Fruit fly (Drosophila melanogaster) whole organism, adult: ENCODE data around the gene E2f1.

Source experiments
- CG11617 ChIP-seq: fragments of 200-800 bp; sonication (Bioruptor generic); optimal IDR thresholded peaks from 2 replicates; lab custom pipeline; 2017; ENCODE audit warnings: mild to moderate bottlenecking, missing biosample characterization, missing genetic modification reagents, missing genetic modification characterization
- CG12768 ChIP-seq: fragments of 200-800 bp; sonication (Bioruptor generic); optimal IDR thresholded peaks from 2 replicates; lab custom pipeline; 2017; ENCODE audit warnings: missing biosample characterization, missing genetic modification characterization, mild to moderate bottlenecking, moderate library complexity, missing genetic modification reagents
- CG14711 ChIP-seq: fragments of 200-800 bp; sonication (Bioruptor generic); optimal IDR thresholded peaks from 2 replicates; lab custom pipeline; 2018; ENCODE audit warnings: missing biosample characterization, mild to moderate bottlenecking, missing genetic modification characterization, moderate library complexity
- CG1620 ChIP-seq: fragments of 200-800 bp; sonication (Bioruptor generic); optimal IDR thresholded peaks from 2 replicates; lab custom pipeline; 2016; ENCODE audit warnings: missing biosample characterization, missing genetic modification characterization
- CG33017 ChIP-seq: fragments of 200-800 bp; sonication (Bioruptor generic); optimal IDR thresholded peaks from 2 replicates; lab custom pipeline; 2018; ENCODE audit warnings: missing biosample characterization, mild to moderate bottlenecking, missing genetic modification characterization, moderate library complexity
- CG5204 ChIP-seq: fragments of 200-800 bp; sonication (Bioruptor generic); optimal IDR thresholded peaks from 2 replicates; lab custom pipeline; 2016; ENCODE audit warnings: missing biosample characterization, missing genetic modification characterization
- CG7045 ChIP-seq: fragments of 200-800 bp; sonication (Bioruptor generic); optimal IDR thresholded peaks from 2 replicates; lab custom pipeline; 2017; ENCODE audit warnings: missing biosample characterization, mild to moderate bottlenecking, missing genetic modification characterization
- CG7101 ChIP-seq: fragments of 200-800 bp; sonication (Bioruptor generic); optimal IDR thresholded peaks from 2 replicates; lab custom pipeline; 2018; ENCODE audit warnings: missing biosample characterization, mild to moderate bottlenecking, missing genetic modification characterization, moderate library complexity
- Clk ChIP-seq: fragments of 200-800 bp; sonication (Bioruptor generic); optimal IDR thresholded peaks from 2 replicates; lab custom pipeline; 2017; ENCODE audit warnings: missing biosample characterization, missing genetic modification characterization
- Crg-1 ChIP-seq: fragments of 200-800 bp; sonication (Bioruptor generic); optimal IDR thresholded peaks from 2 replicates; lab custom pipeline; 2016; ENCODE audit warnings: missing biosample characterization, missing genetic modification characterization
- Hr96 ChIP-seq: fragments of 200-800 bp; sonication (Bioruptor generic); optimal IDR thresholded peaks from 2 replicates; lab custom pipeline; 2016; ENCODE audit warnings: missing biosample characterization, missing genetic modification characterization
- Mnt ChIP-seq: fragments of 200-800 bp; sonication (Bioruptor generic); optimal IDR thresholded peaks from 2 replicates; lab custom pipeline; 2016; ENCODE audit warnings: missing biosample characterization, mild to moderate bottlenecking, missing genetic modification characterization
- bab1 ChIP-seq: fragments of 200-800 bp; sonication (Bioruptor generic); optimal IDR thresholded peaks from 3 replicates; lab custom pipeline; 2019; ENCODE audit warnings: missing biosample characterization, mild to moderate bottlenecking, missing genetic modification characterization, moderate library complexity
- cic ChIP-seq: fragments of 200-800 bp; sonication (Bioruptor generic); optimal IDR thresholded peaks from 2 replicates; lab custom pipeline; 2017; ENCODE audit warnings: missing biosample characterization, mild to moderate bottlenecking, missing genetic modification characterization, moderate library complexity
- cnc ChIP-seq, 2 experiments: fragments of >200 bp; optimal IDR thresholded peaks; 2 replicates each; lab custom pipeline; 2017
- kay ChIP-seq: fragments of 200-800 bp; sonication (Bioruptor generic); peaks from one replicate; lab custom pipeline; 2016; ENCODE audit warnings: missing biosample characterization, missing genetic modification characterization, borderline replicate concordance
- ovo ChIP-seq: fragments of 200-800 bp; sonication (Bioruptor generic); optimal IDR thresholded peaks from 2 replicates; lab custom pipeline; 2016; ENCODE audit warnings: missing biosample characterization, missing genetic modification characterization
- pad ChIP-seq: fragments of 200-800 bp; sonication (Bioruptor generic); optimal IDR thresholded peaks from 3 replicates; lab custom pipeline; 2017; ENCODE audit warnings: missing biosample characterization, missing genetic modification characterization, mild to moderate bottlenecking, moderate library complexity, missing genetic modification reagents
- tj ChIP-seq: fragments of 200-800 bp; sonication (Bioruptor generic); optimal IDR thresholded peaks from 3 replicates; lab custom pipeline; 2017; ENCODE audit warnings: missing biosample characterization, mild to moderate bottlenecking, missing genetic modification characterization, moderate library complexity
- toe ChIP-seq: fragments of 200-800 bp; sonication (Bioruptor generic); optimal IDR thresholded peaks from 2 replicates; lab custom pipeline; 2016; ENCODE audit warnings: missing biosample characterization, missing genetic modification characterization

E2f1 gene

DNA sequence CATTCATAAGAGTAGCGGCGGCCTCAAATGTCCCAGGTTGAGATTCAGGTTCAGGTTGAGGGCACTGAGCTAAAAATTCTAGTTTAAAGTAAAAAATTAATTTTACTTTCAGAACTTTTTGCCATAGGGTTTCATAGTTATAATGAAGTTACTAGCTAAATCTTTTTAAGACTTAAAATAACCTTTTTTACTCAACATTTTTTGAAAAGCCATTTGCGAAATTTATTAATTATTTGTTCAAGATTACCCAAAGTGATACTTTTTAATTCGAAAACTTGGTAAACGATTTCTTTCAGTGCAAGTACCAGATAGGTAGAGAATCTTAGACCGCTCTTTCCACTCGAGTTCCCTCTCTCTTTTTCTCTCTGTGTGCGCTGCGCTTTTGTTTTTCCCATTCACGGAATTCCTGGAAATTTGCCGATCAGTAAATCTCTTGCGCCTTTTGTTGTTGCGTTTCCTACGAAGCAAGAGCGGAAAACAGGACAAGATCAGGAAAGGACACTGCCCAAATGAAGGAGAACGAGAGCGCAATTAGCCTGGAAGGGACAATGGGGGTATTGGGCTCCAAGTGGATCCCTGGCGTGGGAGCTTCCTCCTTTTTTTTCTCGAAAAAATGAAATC, 19.0 kb downstream of the E2f1 start:
- no peak for TF ChIP-seq Clk (GFP tag; lab: Kevin White, UChicago)
- no peak for TF ChIP-seq CG7045
- TF ChIP-seq Crg-1 (GFP tag; lab: Kevin White, UChicago), result no peak
- no peak for TF ChIP-seq pad (GFP tag; lab: Kevin White, UChicago)
- no peak for TF ChIP-seq tj
- no peak for TF ChIP-seq CG1620 (GFP tag; lab: Kevin White, UChicago)
- no peak for TF ChIP-seq Hr96 (GFP tag; lab: Kevin White, UChicago)
- no peak for TF ChIP-seq Mnt (GFP tag; lab: Kevin White, UChicago)
- no peak for TF ChIP-seq cnc (optimal IDR thresholded peaks at IDR 0.05; lab: Kevin White, UChicago)
- TF ChIP-seq CG5204 (GFP tag; lab: Kevin White, UChicago), result no peak
- TF ChIP-seq ovo, result no peak
- no peak for TF ChIP-seq kay (GFP tag; lab: Kevin White, UChicago)
- no peak for TF ChIP-seq CG11617
- no peak for TF ChIP-seq CG33017 (tag; lab: Kevin White, UChicago)
- no peak for TF ChIP-seq cic (GFP tag; lab: Kevin White, UChicago)
- no peak for TF ChIP-seq bab1 (GFP tag; lab: Kevin White, UChicago)
- TF ChIP-seq toe (GFP tag; lab: Kevin White, UChicago), result no peak

DNA sequence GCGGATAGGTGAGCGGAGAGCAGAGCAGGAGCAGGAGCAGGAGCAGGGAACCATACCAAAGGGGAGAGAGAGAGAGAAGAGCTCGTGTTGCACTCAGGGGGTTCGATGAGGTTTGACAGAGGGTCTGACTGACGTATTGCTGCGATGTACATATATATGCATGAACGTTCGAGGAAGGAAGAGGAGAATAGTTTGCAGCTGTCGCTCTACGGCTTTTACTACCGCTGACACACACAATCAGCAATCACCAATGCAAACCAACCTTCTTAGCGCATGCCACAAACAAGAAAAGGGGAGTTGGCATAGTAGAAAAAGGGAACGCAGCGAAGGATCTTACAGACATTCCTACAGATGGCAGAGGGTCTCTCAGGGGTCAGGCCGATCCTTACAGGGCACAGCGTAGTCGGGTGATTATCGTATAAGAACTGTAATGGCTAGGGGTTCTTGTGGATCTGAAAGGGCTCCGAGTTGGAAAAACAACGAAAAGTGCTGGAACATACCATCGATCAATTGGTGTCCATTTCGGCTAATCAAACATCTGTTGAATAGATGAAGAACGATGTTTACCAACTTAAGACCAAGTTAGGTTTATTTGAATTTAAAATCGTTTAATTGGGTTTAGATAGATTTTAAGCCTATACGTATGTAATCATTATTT, 20.2 kb downstream of the E2f1 start:
- TF ChIP-seq bab1 (GFP tag; lab: Kevin White, UChicago), result no peak
- no peak for TF ChIP-seq cic (GFP tag; lab: Kevin White, UChicago)
- TF ChIP-seq CG1620 (GFP tag; lab: Kevin White, UChicago), result no peak
- no peak for TF ChIP-seq CG33017 (tag; lab: Kevin White, UChicago)
- TF ChIP-seq CG12768 (GFP tag; lab: Kevin White, UChicago), result no peak
- no peak for TF ChIP-seq Hr96 (GFP tag; lab: Kevin White, UChicago)
- no peak for TF ChIP-seq kay (GFP tag; lab: Kevin White, UChicago)
- TF ChIP-seq CG11617, result no peak
- TF ChIP-seq cnc (optimal IDR thresholded peaks at IDR 0.05; lab: Kevin White, UChicago), result no peak
- TF ChIP-seq CG5204 (GFP tag; lab: Kevin White, UChicago), result no peak
- no peak for TF ChIP-seq toe (GFP tag; lab: Kevin White, UChicago)
- TF ChIP-seq tj, result no peak
- no peak for TF ChIP-seq CG14711 (tag; lab: Kevin White, UChicago)
- no peak for TF ChIP-seq ovo
- TF ChIP-seq Clk (GFP tag; lab: Kevin White, UChicago), result no peak

DNA sequence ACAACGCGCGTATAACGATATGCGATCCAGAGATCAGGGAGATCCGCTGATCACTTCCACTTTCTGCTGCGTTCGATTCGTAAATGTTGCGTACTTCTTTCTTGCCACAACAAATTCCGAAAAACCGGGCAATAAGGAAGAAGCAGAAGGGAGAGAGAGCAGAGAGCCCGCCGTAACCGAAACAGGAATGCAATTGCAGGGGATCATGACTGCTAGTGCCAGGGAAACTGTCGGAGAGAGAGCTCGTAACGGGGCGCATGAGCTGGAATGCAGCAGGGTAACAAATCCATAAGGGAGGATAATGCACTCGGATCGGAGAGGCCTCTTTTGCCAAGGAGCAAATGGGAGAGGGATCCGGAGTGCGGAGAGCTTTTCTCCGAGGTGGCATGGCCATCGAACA, 22.2 kb downstream of the E2f1 start:
- TF ChIP-seq CG14711 (tag; lab: Kevin White, UChicago) (no peak), CG7101 (no peak), toe (GFP tag; lab: Kevin White, UChicago) (no peak), cic (GFP tag; lab: Kevin White, UChicago) (no peak), Crg-1 (GFP tag; lab: Kevin White, UChicago) (no peak), CG12768 (GFP tag; lab: Kevin White, UChicago) (no peak), CG11617 (no peak), CG7045 (no peak), Hr96 (GFP tag; lab: Kevin White, UChicago) (no peak), CG33017 (tag; lab: Kevin White, UChicago) (no peak)

- no peak for TF ChIP-seq pad (GFP tag; lab: Kevin White, UChicago)
Observed at dm6 chr3R:21636867-21637481, 23.7 kb downstream of the E2f1 start.

DNA sequence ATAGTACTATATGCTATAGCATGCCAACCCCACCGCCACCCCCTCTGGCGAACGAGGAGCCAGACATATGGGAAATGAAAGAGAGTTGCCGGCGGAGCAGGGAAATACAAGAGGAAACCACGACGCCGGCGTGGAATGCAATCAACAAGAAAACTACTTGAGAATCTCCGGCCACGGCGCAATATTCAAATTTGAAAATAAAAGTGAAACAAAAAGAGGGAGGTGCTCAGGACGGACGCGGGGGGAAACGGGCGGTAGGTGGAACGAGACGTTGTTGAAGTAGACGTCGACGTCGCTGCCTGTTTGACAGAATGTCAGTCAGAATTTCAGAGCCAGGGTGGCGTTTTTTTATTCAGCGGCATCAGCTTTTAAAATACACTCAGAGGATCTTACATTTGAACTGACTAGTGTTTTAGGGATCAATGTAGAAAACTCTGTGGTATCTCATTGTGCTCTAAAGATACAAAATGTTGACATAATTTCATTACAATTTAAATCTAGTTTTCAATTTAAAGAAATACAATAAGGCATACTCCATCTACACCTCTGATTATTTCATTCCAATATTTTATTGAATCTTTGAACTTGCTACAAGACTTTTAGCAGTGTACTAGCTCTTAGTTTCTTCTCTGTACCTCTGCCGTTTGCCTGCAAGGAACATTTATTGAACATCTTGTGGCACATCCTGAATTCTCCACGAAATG, 24.5 kb downstream of the E2f1 start:
- TF ChIP-seq CG33017 (tag; lab: Kevin White, UChicago), result no peak
- no peak for TF ChIP-seq Crg-1 (GFP tag; lab: Kevin White, UChicago)
- TF ChIP-seq CG7101, result no peak
- TF ChIP-seq tj, result peak; percentile 11
- no peak for TF ChIP-seq cnc (optimal IDR thresholded peaks at IDR 0.05; lab: Kevin White, UChicago)
- TF ChIP-seq CG7045, result no peak
- no peak for TF ChIP-seq CG5204 (GFP tag; lab: Kevin White, UChicago)
- TF ChIP-seq toe (GFP tag; lab: Kevin White, UChicago), result no peak

DNA sequence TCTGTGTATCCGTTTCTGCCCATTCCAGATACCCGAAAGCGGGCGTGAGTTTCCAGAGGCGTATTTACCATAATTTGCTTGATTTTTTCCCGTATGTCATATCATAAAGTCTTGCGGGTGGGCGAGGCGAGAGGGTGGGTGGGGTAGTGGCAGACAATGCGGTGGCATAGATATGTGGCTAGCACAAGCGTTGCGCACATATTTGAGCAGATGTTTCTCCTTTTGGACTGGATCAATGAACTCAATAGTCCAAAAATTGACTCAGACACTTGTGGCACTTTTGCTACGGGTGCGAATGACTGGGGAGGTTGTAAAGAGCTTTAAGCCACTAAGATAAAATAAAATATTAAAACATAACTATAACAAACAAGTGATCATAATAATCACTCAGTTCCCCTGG, 25.5 kb downstream of the E2f1 start:
- TF ChIP-seq kay (GFP tag; lab: Kevin White, UChicago) (no peak), CG33017 (tag; lab: Kevin White, UChicago) (no peak), CG14711 (tag; lab: Kevin White, UChicago) (no peak), CG7045 (no peak), cic (GFP tag; lab: Kevin White, UChicago) (no peak), cnc (optimal IDR thresholded peaks at IDR 0.05; lab: Kevin White, UChicago) (no peak), toe (GFP tag; lab: Kevin White, UChicago) (no peak), Mnt (GFP tag; lab: Kevin White, UChicago) (no peak), ovo (no peak), CG1620 (GFP tag; lab: Kevin White, UChicago) (no peak), CG5204 (GFP tag; lab: Kevin White, UChicago) (no peak), CG12768 (GFP tag; lab: Kevin White, UChicago) (no peak), CG11617 (no peak), CG7101 (no peak), Clk (GFP tag; lab: Kevin White, UChicago) (no peak), Crg-1 (GFP tag; lab: Kevin White, UChicago) (no peak), Hr96 (GFP tag; lab: Kevin White, UChicago) (no peak)
